Worm (Caenorhabditis elegans) whole organism, early embryonic: Measurements from ENCODE around the gene F53F4.15.

Experiments
- B0310.2 ChIP-seq: sonication (generic microtip); optimal IDR thresholded peaks from 2 replicates; lab custom pipeline; 2016; ENCODE audit warnings: mild to moderate bottlenecking, missing genetic modification characterization, missing compliant biosample characterization
- F13C5.2 ChIP-seq: sonication (generic microtip); optimal IDR thresholded peaks from 2 replicates; lab custom pipeline; 2017; ENCODE audit warnings: mild to moderate bottlenecking, missing genetic modification characterization, inconsistent platforms, missing compliant biosample characterization
- aly-1 ChIP-seq: sonication (generic microtip); optimal IDR thresholded peaks from 2 replicates; lab custom pipeline; 2016; ENCODE audit warnings: missing genetic modification characterization, missing compliant biosample characterization
- ama-1 ChIP-seq: fragments of 150-350 bp; optimal IDR thresholded peaks from 2 replicates; lab custom pipeline; 2014
- ceh-13 ChIP-seq: fragments of 200-800 bp; sonication (Bioruptor generic); optimal IDR thresholded peaks from 2 replicates; lab custom pipeline; 2018; ENCODE audit warnings: mild to moderate bottlenecking, missing genetic modification characterization, missing compliant biosample characterization
- ceh-36 ChIP-seq: sonication (generic microtip); optimal IDR thresholded peaks from 2 replicates; lab custom pipeline; 2016; ENCODE audit warnings: missing genetic modification characterization, inconsistent platforms, missing compliant biosample characterization
- ets-7 ChIP-seq: sonication (generic microtip); optimal IDR thresholded peaks from 2 replicates; lab custom pipeline; 2016; ENCODE audit warnings: missing genotype, missing genetic modification characterization, missing compliant biosample characterization
- flt-1 ChIP-seq: fragments of 200-800 bp; sonication (Bioruptor generic); IDR thresholded peaks from 2 replicates; pipeline ENCODE4 v1.3.6; 2022; ENCODE audit warnings: missing genetic modification characterization, missing compliant biosample characterization
- hmbx-1 ChIP-seq: sonication (generic microtip); optimal IDR thresholded peaks from 2 replicates; lab custom pipeline; 2016; ENCODE audit warnings: mild to moderate bottlenecking, missing genetic modification characterization, missing compliant biosample characterization
- hmg-4 ChIP-seq: fragments of 200-800 bp; sonication (Bioruptor generic); optimal IDR thresholded peaks from 2 replicates; lab custom pipeline; 2018; ENCODE audit warnings: mild to moderate bottlenecking, missing genetic modification characterization, missing compliant biosample characterization
- hnd-1 ChIP-seq: sonication (generic microtip); optimal IDR thresholded peaks from 2 replicates; lab custom pipeline; 2016; ENCODE audit warnings: missing genetic modification characterization, missing compliant biosample characterization
- pes-1 ChIP-seq: fragments of 200-800 bp; sonication (Bioruptor generic); IDR thresholded peaks from 2 replicates; pipeline ENCODE4 v1.3.6; 2022; ENCODE audit warnings: missing genetic modification reagents, missing genetic modification characterization, missing compliant biosample characterization
- scrt-1 ChIP-seq: fragments of 200-800 bp; sonication (Bioruptor generic); IDR thresholded peaks from 2 replicates; pipeline ENCODE4 v1.3.6; 2022; ENCODE audit warnings: missing genetic modification characterization, missing compliant biosample characterization
- sea-1 ChIP-seq: fragments of 200-800 bp; sonication (Bioruptor generic); conservative IDR thresholded peaks from 2 replicates; pipeline ENCODE4 v1.3.6; 2022; ENCODE audit warnings: missing genetic modification characterization, missing compliant biosample characterization
- tbx-11 ChIP-seq: fragments of 200-800 bp; sonication (Bioruptor generic); IDR thresholded peaks from 2 replicates; pipeline ENCODE4 v1.3.6; 2022; ENCODE audit warnings: missing genetic modification characterization, missing compliant biosample characterization
- tbx-37 ChIP-seq: fragments of 200-800 bp; sonication (Bioruptor generic); conservative IDR thresholded peaks from 2 replicates; pipeline ENCODE4 v1.3.6; 2022; ENCODE audit warnings: missing genetic modification reagents, missing genetic modification characterization, missing compliant biosample characterization
- tra-4 ChIP-seq: sonication (generic microtip); optimal IDR thresholded peaks from 2 replicates; lab custom pipeline; 2017; ENCODE audit warnings: missing genetic modification characterization, missing compliant biosample characterization

The F53F4.15 gene

DNA sequence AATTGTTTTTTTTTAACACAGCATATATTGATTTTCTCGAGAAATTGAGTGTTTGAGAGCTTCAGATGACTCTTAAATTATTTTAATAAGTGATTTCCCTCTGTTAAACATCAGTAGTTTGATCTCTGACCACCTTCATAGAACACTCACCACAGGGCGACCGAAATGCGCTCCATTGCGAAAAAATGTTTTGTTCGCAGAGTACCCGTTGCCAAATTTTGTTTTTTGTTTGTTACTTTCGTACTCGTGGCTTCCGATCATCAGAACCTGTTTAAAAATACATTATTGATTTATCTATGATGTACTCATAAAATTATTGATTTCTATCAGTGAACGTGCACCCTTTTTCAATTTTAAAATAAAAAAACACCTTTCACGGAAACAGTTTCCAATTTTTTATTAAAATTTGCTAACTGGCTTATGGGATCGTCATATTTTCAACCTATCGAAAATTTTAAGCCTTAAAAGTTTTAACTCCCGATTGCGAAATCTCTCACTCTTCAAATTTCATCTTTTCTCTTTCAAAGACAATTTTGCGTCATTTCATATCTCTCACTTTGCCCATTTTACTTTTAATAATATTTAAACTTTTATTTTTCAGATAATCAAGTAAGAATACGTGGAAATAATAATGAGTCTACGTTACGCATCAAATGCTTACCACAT is 40.0 kb downstream of the F53F4.15 start, which contains the start of gene letm-1:
Gene letm-1 (plus strand): TSS at position 598 of the 666 bp plus-strand sequence.
- TF ChIP-seq hmbx-1 (tag; lab: Kevin White, UChicago) = no peak
- no peak for TF ChIP-seq sea-1 (GFP tag; lab: Robert Waterston, UW)
- TF ChIP-seq aly-1 (tag; lab: Kevin White, UChicago) = no peak
- TF ChIP-seq tra-4 = no peak
- no peak for TF ChIP-seq ets-7 (tag; lab: Kevin White, UChicago)
- TF ChIP-seq flt-1 (GFP tag; lab: Robert Waterston, UW) = no peak
- TF ChIP-seq scrt-1 (GFP tag; lab: Robert Waterston, UW) = no peak

DNA sequence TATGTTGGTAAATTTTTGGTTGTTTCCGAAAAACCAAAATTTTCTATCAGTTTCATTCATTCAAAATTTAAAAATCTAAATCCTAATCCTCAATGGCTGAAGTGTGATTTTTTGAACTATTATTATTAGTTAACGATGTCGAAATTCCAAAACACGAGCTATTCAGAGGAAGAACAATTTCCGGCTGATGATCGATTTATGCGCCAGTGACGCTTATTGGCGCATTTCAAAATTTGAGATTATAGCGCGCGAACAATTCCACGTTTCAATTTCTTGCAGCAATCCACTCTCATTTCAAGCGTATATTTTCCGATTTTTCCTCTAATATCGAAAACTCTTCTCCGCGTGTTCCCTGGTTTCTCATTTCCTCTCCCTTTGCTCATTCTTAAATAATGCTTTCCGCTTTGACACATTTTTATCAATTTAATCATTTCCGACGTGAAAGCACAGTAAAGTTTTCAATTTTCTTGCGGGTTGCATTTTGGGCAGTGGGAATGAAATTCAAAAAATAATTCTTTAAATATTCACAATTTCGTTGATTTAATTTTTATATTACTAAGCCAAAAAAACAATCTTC is 43.7 kb downstream of the F53F4.15 start:
- TF ChIP-seq scrt-1 (GFP tag; lab: Robert Waterston, UW) = no peak
- TF ChIP-seq hmg-4 (GFP tag; lab: Kevin White, UChicago) = no peak
- TF ChIP-seq ama-1 = no peak
- TF ChIP-seq ceh-36 = no peak
- no peak for TF ChIP-seq tbx-37 (GFP tag; lab: Robert Waterston, UW)
- no peak for TF ChIP-seq flt-1 (GFP tag; lab: Robert Waterston, UW)
- no peak for TF ChIP-seq hmbx-1 (tag; lab: Kevin White, UChicago)
- no peak for TF ChIP-seq B0310.2 (tag; lab: Kevin White, UChicago)
- TF ChIP-seq pes-1 (GFP tag; lab: Robert Waterston, UW) = no peak
- TF ChIP-seq tra-4 = no peak
- TF ChIP-seq hnd-1 (tag; lab: Kevin White, UChicago) = no peak
- no peak for TF ChIP-seq ets-7 (tag; lab: Kevin White, UChicago)
- no peak for TF ChIP-seq sea-1 (GFP tag; lab: Robert Waterston, UW)
- no peak for TF ChIP-seq ceh-13 (GFP tag; lab: Kevin White, UChicago)
- TF ChIP-seq aly-1 (tag; lab: Kevin White, UChicago) = no peak
- no peak for TF ChIP-seq F13C5.2 (tag; lab: Kevin White, UChicago)
- TF ChIP-seq tbx-11 (GFP tag; lab: Robert Waterston, UW) = no peak

- TF ChIP-seq hnd-1 (tag; lab: Kevin White, UChicago) = no peak
- TF ChIP-seq sea-1 (GFP tag; lab: Robert Waterston, UW) = no peak
- no peak for TF ChIP-seq tbx-11 (GFP tag; lab: Robert Waterston, UW)
- TF ChIP-seq hmg-4 (GFP tag; lab: Kevin White, UChicago) = no peak
- no peak for TF ChIP-seq tra-4
- no peak for TF ChIP-seq ama-1
- TF ChIP-seq pes-1 (GFP tag; lab: Robert Waterston, UW) = no peak
- no peak for TF ChIP-seq tbx-37 (GFP tag; lab: Robert Waterston, UW)
Measured at ce11 chrV:13665089-13665488, 44.3 kb downstream of the F53F4.15 start, which contains the start of gene rde-12. rde-12 (plus strand) TSS chrV:13665389.

- TF ChIP-seq B0310.2 (tag; lab: Kevin White, UChicago) (no peak), hmg-4 (GFP tag; lab: Kevin White, UChicago) (no peak), ets-7 (tag; lab: Kevin White, UChicago) (no peak), tbx-37 (GFP tag; lab: Robert Waterston, UW) (no peak), hmbx-1 (tag; lab: Kevin White, UChicago) (no peak), hnd-1 (tag; lab: Kevin White, UChicago) (no peak), aly-1 (tag; lab: Kevin White, UChicago) (no peak), tra-4 (no peak), ceh-36 (no peak), ceh-13 (GFP tag; lab: Kevin White, UChicago) (no peak)
Measured at ce11 chrV:13666460-13666859, 45.7 kb downstream of the F53F4.15 start.

- 0 out of 2 replicates have a peak, but pooled peaks have one; percentile 18 for TF ChIP-seq pes-1 (GFP tag; lab: Robert Waterston, UW)
- TF ChIP-seq ama-1 = no peak
- no peak for TF ChIP-seq tra-4
Measured at ce11 chrV:13668337-13668736, 47.6 kb downstream of the F53F4.15 start.

DNA sequence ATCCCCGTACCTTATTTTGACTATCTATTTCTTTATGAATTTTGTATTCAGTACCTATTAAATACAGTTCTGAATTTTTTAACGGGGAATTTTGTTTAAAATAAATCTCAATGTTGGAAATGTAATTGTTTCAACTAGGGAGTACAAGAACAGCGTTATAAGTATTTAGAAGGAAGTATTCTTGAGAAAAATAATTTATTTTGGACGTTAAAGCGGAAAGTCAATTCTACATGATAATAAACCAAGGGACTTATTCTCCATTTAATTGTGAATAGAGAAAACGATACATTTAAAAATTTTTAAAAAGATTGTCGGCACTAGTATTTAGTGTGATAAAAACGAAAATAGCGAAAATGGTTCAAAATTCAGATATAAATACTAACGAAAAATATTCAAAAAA is 48.4 kb downstream of the F53F4.15 start:
- no peak for TF ChIP-seq F13C5.2 (tag; lab: Kevin White, UChicago)
- TF ChIP-seq pes-1 (GFP tag; lab: Robert Waterston, UW) = no peak
- no peak for TF ChIP-seq ceh-13 (GFP tag; lab: Kevin White, UChicago)
- no peak for TF ChIP-seq ets-7 (tag; lab: Kevin White, UChicago)
- no peak for TF ChIP-seq hmg-4 (GFP tag; lab: Kevin White, UChicago)
- TF ChIP-seq B0310.2 (tag; lab: Kevin White, UChicago) = no peak
